Worm (Caenorhabditis elegans): Measurements from ENCODE around the gene C07A9.9.

ce11 chrIII:9697886-9698285 is 30.4 kb upstream of the C07A9.9 start:
- no peak for TF ChIP-seq aly-2 (tag; optimal IDR thresholded peaks at IDR 0.05)
- no peak for TF ChIP-seq mef-2 (tag; optimal IDR thresholded peaks at IDR 0.05)
- TF ChIP-seq ama-1 (optimal IDR thresholded peaks at IDR 0.05), result no peak
- no peak for TF ChIP-seq nhr-76 (tag; optimal IDR thresholded peaks at IDR 0.05)
- no peak for TF ChIP-seq nhr-90 (tag; optimal IDR thresholded peaks at IDR 0.05; ENCODE audit: poor library complexity)
- no peak for TF ChIP-seq zag-1 (tag; optimal IDR thresholded peaks at IDR 0.05)
- no peak for TF ChIP-seq nhr-28 (tag; optimal IDR thresholded peaks at IDR 0.05)
- no peak for TF ChIP-seq swsn-7 (tag; optimal IDR thresholded peaks at IDR 0.05)
- TF ChIP-seq lin-35 (GFP tag; optimal IDR thresholded peaks at IDR 0.05), result peak in 1 of 2 experiments; percentile 29
- no peak for TF ChIP-seq pag-3 (tag; optimal IDR thresholded peaks at IDR 0.05; ENCODE audit: borderline replicate concordance, insufficient read depth)
- TF ChIP-seq mep-1 (tag; optimal IDR thresholded peaks at IDR 0.05), result no peak
- no peak for TF ChIP-seq lsy-2 (tag; optimal IDR thresholded peaks at IDR 0.05)
- TF ChIP-seq nhr-11 (tag; optimal IDR thresholded peaks at IDR 0.05), result no peak
- TF ChIP-seq ces-1 (GFP tag; optimal IDR thresholded peaks at IDR 0.05), result no peak
